Worm (Caenorhabditis elegans) whole organism, young adult: Measurements from ENCODE around the gene R13D11.1.
"Not testable (repeated sequence)": the region's sequence is repeated elsewhere in the genome, so short reads cannot be mapped to it uniquely, and the experiment has no call there.

Experiments used
- D2030.7 ChIP-seq: fragments of 200-800 bp; sonication (Bioruptor generic); IDR thresholded peaks from 2 replicates; pipeline ENCODE4 v1.3.6; 2022; ENCODE audit warnings: missing genetic modification reagents, missing genetic modification characterization, missing compliant biosample characterization
- F33H1.4 ChIP-seq: fragments of 200-800 bp; sonication (Bioruptor generic); IDR thresholded peaks from 2 replicates; pipeline ENCODE4 v1.3.6; 2022; ENCODE audit warnings: missing genetic modification reagents, missing genetic modification characterization, missing compliant biosample characterization
- F37B4.10 ChIP-seq: fragments of 200-800 bp; sonication (Bioruptor generic); IDR thresholded peaks from 2 replicates; pipeline ENCODE4 v1.3.6; 2022; ENCODE audit warnings: missing genetic modification characterization, missing compliant biosample characterization
- F39B2.1 ChIP-seq: fragments of 200-800 bp; sonication (Bioruptor generic); IDR thresholded peaks from 2 replicates; pipeline ENCODE4 v1.3.6; 2022; ENCODE audit warnings: missing genetic modification reagents, missing genetic modification characterization, missing compliant biosample characterization
- aptf-3 ChIP-seq: fragments of 200-800 bp; sonication (Bioruptor generic); IDR thresholded peaks from 2 replicates; pipeline ENCODE4 v1.3.6; 2022; ENCODE audit warnings: missing genetic modification characterization, missing compliant biosample characterization
- ets-4 ChIP-seq: fragments of 200-800 bp; sonication (Bioruptor generic); optimal IDR thresholded peaks from 2 replicates; lab custom pipeline; 2018; ENCODE audit warnings: mild to moderate bottlenecking, missing genetic modification characterization, missing compliant biosample characterization
- lin-40 ChIP-seq: sonication (generic microtip); optimal IDR thresholded peaks from 2 replicates; lab custom pipeline; 2016; ENCODE audit warnings: missing genetic modification characterization, mild to moderate bottlenecking, missing compliant biosample characterization, missing genotype, missing genetic modification reagents
- nhr-90 ChIP-seq: sonication (generic microtip); optimal IDR thresholded peaks from 2 replicates; lab custom pipeline; 2016; ENCODE audit warnings: missing genotype, mild to moderate bottlenecking, missing genetic modification characterization, missing compliant biosample characterization
- sdz-38 ChIP-seq: sonication (generic microtip); optimal IDR thresholded peaks from 2 replicates; lab custom pipeline; 2016; ENCODE audit warnings: missing genotype, missing genetic modification characterization, missing compliant biosample characterization
- sea-2 ChIP-seq: fragments of 200-800 bp; sonication (Bioruptor generic); IDR thresholded peaks from 2 replicates; pipeline ENCODE4 v1.3.6; 2022; ENCODE audit warnings: missing genetic modification characterization, missing compliant biosample characterization

- TF ChIP-seq D2030.7 (GFP tag; lab: Robert Waterston, UW); lin-40; sea-2 (GFP tag; lab: Robert Waterston, UW); F39B2.1; F33H1.4 (GFP tag; lab: Robert Waterston, UW); ets-4 (GFP tag; lab: Kevin White, UChicago); nhr-90 (tag; lab: Kevin White, UChicago); aptf-3 (GFP tag; lab: Robert Waterston, UW); sdz-38; F37B4.10 (GFP tag; lab: Robert Waterston, UW): not testable (repeated sequence)
These were observed 5.6 kb downstream of the R13D11.1 start, which contains the start of gene srx-31 for ce11 chrV:822922-823321.
